Fruit fly (Drosophila melanogaster): ENCODE results near the gene CG33303.

- TF ChIP-seq CG9948 (tag; optimal IDR thresholded peaks at IDR 0.05) (no peak), CG15710 (tag; optimal IDR thresholded peaks at IDR 0.05) (no peak), gl (tag; optimal IDR thresholded peaks at IDR 0.05) (no peak), CG8159 (tag; optimal IDR thresholded peaks at IDR 0.05) (no peak), rn (GFP tag; IDR thresholded peaks at IDR 0.05) (no peak), CG10348 (GFP tag; IDR thresholded peaks at IDR 0.05) (no peak), fd96Ca (GFP tag; IDR thresholded peaks at IDR 0.05) (no peak), Pif1A (GFP tag; optimal IDR thresholded peaks at IDR 0.05) (no peak), CG14655 (GFP tag; optimal IDR thresholded peaks at IDR 0.05) (no peak)
These were observed 21.7 kb downstream of the CG33303 start, which contains the start of gene CG34367 for dm6 chr2L:10353871-10354270.

Data from whole organism, pupa.